Fruit fly (Drosophila melanogaster): ENCODE measurements around the gene CG14218.

DNA sequence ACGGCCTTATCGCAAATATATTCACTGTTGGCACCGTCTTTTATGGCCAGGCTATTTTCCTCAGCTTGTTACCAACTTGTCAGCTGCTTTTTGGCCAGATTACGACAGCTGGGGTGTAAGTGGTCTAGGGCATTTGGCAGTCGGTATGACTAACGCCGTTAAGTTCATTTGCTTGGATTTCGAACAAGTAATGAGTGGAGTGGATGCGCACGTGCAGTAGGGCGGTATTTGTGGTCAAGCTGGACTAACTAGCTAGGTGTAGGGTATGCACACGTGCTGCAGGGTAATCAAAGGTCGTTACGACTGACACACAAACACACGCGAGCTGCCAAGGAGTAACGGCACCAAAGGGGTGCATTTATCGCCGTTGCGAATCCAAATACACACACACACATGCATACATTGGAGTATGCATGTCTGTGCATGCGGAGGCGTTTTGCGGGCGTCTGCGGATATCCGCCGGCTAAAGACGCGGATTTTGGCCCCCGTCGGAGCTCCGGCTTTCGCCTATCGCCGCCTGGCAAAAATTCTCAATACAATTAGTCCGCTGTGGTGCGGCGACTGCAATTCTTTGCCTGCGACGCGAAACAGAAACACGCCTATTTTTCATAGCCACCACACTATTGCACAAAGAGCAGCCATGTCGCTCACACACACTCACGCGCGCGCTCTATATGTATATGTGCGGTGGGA lies 3.7 kb downstream of the CG14218 start:
- TF ChIP-seq CG8478 (optimal IDR thresholded peaks at IDR 0.05): no peak
- TF ChIP-seq CTCF (optimal IDR thresholded peaks at IDR 0.05): no peak
